Worm (Caenorhabditis elegans) whole organism, L1 larva: Measurements from ENCODE around the gene ctf-4.

ENCODE experiments used
- C04F5.9 ChIP-seq: sonication (generic microtip); optimal IDR thresholded peaks from 2 replicates; lab custom pipeline; 2016; ENCODE audit warnings: missing genetic modification characterization, missing compliant biosample characterization
- C16A3.4 ChIP-seq: fragments of 150-350 bp; optimal IDR thresholded peaks from 2 replicates; lab custom pipeline; 2014; ENCODE audit warnings: missing biosample characterization, missing genetic modification characterization
- C34B4.2 ChIP-seq: sonication (generic microtip); optimal IDR thresholded peaks from 2 replicates; lab custom pipeline; 2017; ENCODE audit warnings: mild to moderate bottlenecking, missing genetic modification characterization, missing compliant biosample characterization
- F16B12.6 ChIP-seq: fragments of 150-350 bp; optimal IDR thresholded peaks from 2 replicates; lab custom pipeline; 2014; ENCODE audit warnings: missing biosample characterization, missing genetic modification characterization
- Y116A8C.19 ChIP-seq: sonication (generic microtip); optimal IDR thresholded peaks from 2 replicates; lab custom pipeline; 2016; ENCODE audit warnings: missing compliant biosample characterization, missing genetic modification characterization, borderline replicate concordance
- alr-1 ChIP-seq: fragments of 200-800 bp; sonication (Bioruptor generic); optimal IDR thresholded peaks from 2 replicates; lab custom pipeline; 2018; ENCODE audit warnings: borderline replicate concordance, mild to moderate bottlenecking, missing genetic modification characterization, missing compliant biosample characterization
- aly-2 ChIP-seq: fragments of 150-350 bp; optimal IDR thresholded peaks from 2 replicates; lab custom pipeline; 2014; ENCODE audit warnings: missing biosample characterization, missing genetic modification characterization
- blmp-1 ChIP-seq: fragments of 150-350 bp; optimal IDR thresholded peaks from 2 replicates; lab custom pipeline; 2014; ENCODE audit warnings: missing biosample characterization, missing genetic modification characterization
- ceh-63 ChIP-seq: fragments of 200-800 bp; sonication (Bioruptor generic); optimal IDR thresholded peaks from 2 replicates; lab custom pipeline; 2018; ENCODE audit warnings: mild to moderate bottlenecking, missing genetic modification characterization, missing compliant biosample characterization
- ceh-82 ChIP-seq, 3 experiments: fragments of 150-350 bp in 1 of 3; sonication (generic microtip) in 2 of 3; optimal IDR thresholded peaks; 2 replicates each; lab custom pipeline; 2014 to 2017; ENCODE audit warnings: missing biosample characterization in 3 of 3, missing genetic modification characterization in 3 of 3
- ceh-90 ChIP-seq: sonication (generic microtip); optimal IDR thresholded peaks from 2 replicates; lab custom pipeline; 2016; ENCODE audit warnings: missing genetic modification characterization, missing compliant biosample characterization
- ces-1 ChIP-seq: fragments of 150-350 bp; optimal IDR thresholded peaks from 2 replicates; lab custom pipeline; 2014; ENCODE audit warnings: missing biosample characterization, missing genetic modification reagents, missing genetic modification characterization
- dsc-1 ChIP-seq: sonication (generic microtip); optimal IDR thresholded peaks from 2 replicates; lab custom pipeline; 2016; ENCODE audit warnings: mild to moderate bottlenecking, missing genetic modification characterization, missing compliant biosample characterization
- efl-1 ChIP-seq, 4 experiments: fragments of 150-350 bp; optimal IDR thresholded peaks in 3 of 4; peaks in 1 of 4; 1 replicate in 1 of 4; 2 replicates in 3 of 4; lab custom pipeline; 2014; ENCODE audit warnings: missing biosample characterization in 2 of 4, missing genetic modification characterization in 2 of 4, missing genetic modification reagents in 2 of 4
- efl-3 ChIP-seq: fragments of 200-800 bp; sonication (Bioruptor generic); optimal IDR thresholded peaks from 2 replicates; lab custom pipeline; 2018; ENCODE audit warnings: mild to moderate bottlenecking, missing genetic modification characterization, missing compliant biosample characterization
- egl-13 ChIP-seq: sonication (generic microtip); optimal IDR thresholded peaks from 2 replicates; lab custom pipeline; 2016; ENCODE audit warnings: missing genotype, missing genetic modification reagents, missing genetic modification characterization, missing compliant biosample characterization
- egl-27 ChIP-seq, 2 experiments: fragments of 150-350 bp in 1 of 2; sonication (generic microtip); optimal IDR thresholded peaks; 3 replicates each; lab custom pipeline; 2017 to 2018; ENCODE audit warnings: missing biosample characterization in 2 of 2, missing genetic modification characterization in 2 of 2, missing genetic modification reagents in 2 of 2
- elt-3 ChIP-seq, 6 experiments: fragments of 150-350 bp in 1 of 6; sonication (generic microtip); optimal IDR thresholded peaks; 2 replicates each; lab custom pipeline; 2017 to 2018; ENCODE audit warnings: missing biosample characterization in 6 of 6, missing genetic modification characterization in 6 of 6, inconsistent platforms in 1 of 6
- ets-5 ChIP-seq: fragments of 200-800 bp; sonication (Bioruptor generic); IDR thresholded peaks from 2 replicates; pipeline ENCODE4 v1.3.6; 2022; ENCODE audit warnings: missing genetic modification characterization, missing compliant biosample characterization
- fkh-4 ChIP-seq: sonication (generic microtip); optimal IDR thresholded peaks from 2 replicates; lab custom pipeline; 2016; ENCODE audit warnings: missing compliant biosample characterization, missing genetic modification characterization, borderline replicate concordance
- fkh-8 ChIP-seq: sonication (generic microtip); optimal IDR thresholded peaks from 2 replicates; lab custom pipeline; 2016; ENCODE audit warnings: mild to moderate bottlenecking, missing genetic modification characterization, missing compliant biosample characterization
- fos-1 ChIP-seq: fragments of 150-350 bp; optimal IDR thresholded peaks from 2 replicates; lab custom pipeline; 2014; ENCODE audit warnings: missing biosample characterization, missing genetic modification characterization
- hlh-17 ChIP-seq: fragments of 200-800 bp; sonication (Bioruptor generic); optimal IDR thresholded peaks from 2 replicates; lab custom pipeline; 2018; ENCODE audit warnings: missing genetic modification characterization, mild to moderate bottlenecking, missing compliant biosample characterization, moderate library complexity, borderline replicate concordance
- hlh-4 ChIP-seq: sonication (generic microtip); optimal IDR thresholded peaks from 2 replicates; lab custom pipeline; 2016; ENCODE audit warnings: mild to moderate bottlenecking, missing genetic modification characterization, missing compliant biosample characterization
- hpl-2 ChIP-seq: fragments of 150-350 bp; optimal IDR thresholded peaks from 2 replicates; lab custom pipeline; 2014; ENCODE audit warnings: missing biosample characterization, missing genetic modification reagents, missing genetic modification characterization
- jun-1 ChIP-seq: fragments of 150-350 bp; optimal IDR thresholded peaks from 2 replicates; lab custom pipeline; 2014; ENCODE audit warnings: missing biosample characterization, missing genetic modification reagents, missing genetic modification characterization
- lin-14 ChIP-seq: fragments of 200-800 bp; sonication (Bioruptor generic); optimal IDR thresholded peaks from 2 replicates; lab custom pipeline; 2018; ENCODE audit warnings: mild to moderate bottlenecking, missing genetic modification characterization, moderate library complexity, missing compliant biosample characterization
- lin-15B ChIP-seq: fragments of 150-350 bp; sonication (generic microtip); optimal IDR thresholded peaks from 3 replicates; lab custom pipeline; 2014; ENCODE audit warnings: missing biosample characterization, missing genetic modification characterization
- lin-35 ChIP-seq, 2 experiments: fragments of 150-350 bp; optimal IDR thresholded peaks; 2 replicates each; lab custom pipeline; 2014; ENCODE audit warnings: missing biosample characterization in 2 of 2, missing genetic modification characterization in 2 of 2, missing genetic modification reagents in 2 of 2
- lin-39 ChIP-seq: fragments of 150-350 bp; optimal IDR thresholded peaks from 2 replicates; lab custom pipeline; 2014; ENCODE audit warnings: missing biosample characterization, missing genetic modification reagents, missing genetic modification characterization
- lir-3 ChIP-seq: sonication (generic microtip); optimal IDR thresholded peaks from 2 replicates; lab custom pipeline; 2016; ENCODE audit warnings: mild to moderate bottlenecking, missing genetic modification characterization, moderate library complexity, missing compliant biosample characterization; ENCODE audit not compliant: poor library complexity
- mdl-1 ChIP-seq, 2 experiments: fragments of 150-350 bp; optimal IDR thresholded peaks; 2 replicates each; lab custom pipeline; 2014 to 2017; ENCODE audit warnings: missing biosample characterization in 2 of 2, missing genetic modification characterization in 2 of 2, inconsistent platforms in 1 of 2
- mef-2 ChIP-seq: fragments of 150-350 bp; optimal IDR thresholded peaks from 2 replicates; lab custom pipeline; 2014; ENCODE audit warnings: missing biosample characterization, missing genetic modification characterization
- nhr-12 ChIP-seq: sonication (generic microtip); optimal IDR thresholded peaks from 2 replicates; lab custom pipeline; 2017; ENCODE audit warnings: missing biosample characterization, missing genetic modification characterization
- nhr-19 ChIP-seq: fragments of 200-800 bp; sonication (Bioruptor generic); conservative IDR thresholded peaks from 2 replicates; pipeline ENCODE4 v1.3.6; 2022; ENCODE audit warnings: missing genetic modification characterization, missing compliant biosample characterization
- nhr-20 ChIP-seq: sonication (generic microtip); optimal IDR thresholded peaks from 2 replicates; lab custom pipeline; 2016; ENCODE audit warnings: mild to moderate bottlenecking, missing genetic modification characterization, missing compliant biosample characterization
- nhr-237 ChIP-seq: fragments of 150-350 bp; optimal IDR thresholded peaks from 2 replicates; lab custom pipeline; 2014; ENCODE audit warnings: missing biosample characterization, missing genetic modification characterization
- nhr-28 ChIP-seq: fragments of 150-350 bp; optimal IDR thresholded peaks from 2 replicates; lab custom pipeline; 2014; ENCODE audit warnings: missing biosample characterization, missing genetic modification characterization
- nhr-76 ChIP-seq: sonication (generic microtip); optimal IDR thresholded peaks from 2 replicates; lab custom pipeline; 2017; ENCODE audit warnings: missing biosample characterization, missing genetic modification characterization
- nhr-84 ChIP-seq: sonication (generic microtip); optimal IDR thresholded peaks from 2 replicates; lab custom pipeline; 2017; ENCODE audit warnings: missing biosample characterization, missing genetic modification characterization
- nhr-85 ChIP-seq: sonication (generic microtip); peaks from one replicate; lab custom pipeline; 2016; ENCODE audit warnings: missing genetic modification characterization, inconsistent platforms, missing compliant biosample characterization
- pag-3 ChIP-seq: sonication (generic microtip); optimal IDR thresholded peaks from 2 replicates; lab custom pipeline; 2017; ENCODE audit warnings: missing genetic modification characterization, mild to moderate bottlenecking, missing compliant biosample characterization, antibody characterized with exemption, borderline replicate concordance; ENCODE audit not compliant: insufficient read depth
- pax-3 ChIP-seq: fragments of 200-800 bp; sonication (Bioruptor generic); optimal IDR thresholded peaks from 2 replicates; lab custom pipeline; 2018; ENCODE audit warnings: mild to moderate bottlenecking, missing genetic modification characterization, moderate library complexity, missing compliant biosample characterization
- rnt-1 ChIP-seq: sonication (generic microtip); optimal IDR thresholded peaks from 2 replicates; lab custom pipeline; 2016; ENCODE audit warnings: mild to moderate bottlenecking, missing genetic modification characterization, moderate library complexity, missing compliant biosample characterization
- sptf-1 ChIP-seq: fragments of 150-350 bp; optimal IDR thresholded peaks from 2 replicates; lab custom pipeline; 2014; ENCODE audit warnings: missing biosample characterization, missing genetic modification characterization
- sup-37 ChIP-seq: fragments of 200-800 bp; sonication (Bioruptor generic); optimal IDR thresholded peaks from 2 replicates; lab custom pipeline; 2018; ENCODE audit warnings: mild to moderate bottlenecking, missing genetic modification characterization, missing compliant biosample characterization
- unc-30 ChIP-seq: sonication (generic microtip); optimal IDR thresholded peaks from 2 replicates; lab custom pipeline; 2017; ENCODE audit warnings: missing biosample characterization, missing genetic modification characterization
- unc-62 ChIP-seq: fragments of 150-350 bp; optimal IDR thresholded peaks from 2 replicates; lab custom pipeline; 2014; ENCODE audit warnings: missing biosample characterization, missing genetic modification reagents, missing genetic modification characterization
- zag-1 ChIP-seq: fragments of 150-350 bp; optimal IDR thresholded peaks from 2 replicates; lab custom pipeline; 2014; ENCODE audit warnings: missing biosample characterization, missing genetic modification characterization
- zip-4 ChIP-seq: fragments of 200-800 bp; sonication (Bioruptor generic); optimal IDR thresholded peaks from 2 replicates; lab custom pipeline; 2018; ENCODE audit warnings: mild to moderate bottlenecking, missing genetic modification characterization, moderate library complexity, missing compliant biosample characterization
- ztf-11 ChIP-seq, 2 experiments: sonication (generic microtip); optimal IDR thresholded peaks; 2 replicates each; lab custom pipeline; 2016 to 2017; ENCODE audit warnings: missing genetic modification characterization in 2 of 2, missing biosample characterization in 1 of 2, missing compliant biosample characterization in 1 of 2
- ztf-4 ChIP-seq: fragments of 150-350 bp; optimal IDR thresholded peaks from 2 replicates; lab custom pipeline; 2014; ENCODE audit warnings: missing biosample characterization, missing genetic modification characterization

ctf-4 gene

DNA sequence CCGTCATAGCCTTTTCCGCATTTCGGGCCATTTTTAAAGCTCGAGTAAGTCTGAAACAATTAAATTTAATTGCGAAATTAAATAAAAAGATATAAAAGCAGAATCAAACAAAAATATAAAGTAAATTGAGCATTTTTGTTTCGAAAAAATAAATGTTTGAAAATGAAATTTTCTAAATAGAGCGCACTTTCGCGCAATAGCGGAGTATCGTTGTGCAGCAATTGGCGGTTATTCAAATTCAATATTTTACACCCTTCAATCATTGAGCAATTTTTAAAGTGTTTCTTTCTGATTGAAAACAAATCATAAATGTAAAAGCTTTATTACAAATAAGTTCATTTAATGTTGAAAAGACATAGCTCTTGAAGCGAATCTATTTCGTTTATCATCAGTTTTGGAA, 35.3 kb upstream of the ctf-4 start, which contains the start of gene isy-1:
Gene isy-1 (minus strand): TSS at position 50 of the 400 bp plus-strand sequence.
- TF ChIP-seq unc-30 (tag; lab: Kevin White, UChicago) (no peak), lin-39 (tag; lab: Kevin White, UChicago) (no peak), lir-3 (tag; lab: Kevin White, UChicago) (peak; percentile 29), rnt-1 (tag; lab: Kevin White, UChicago) (peak; percentile 69), lin-14 (GFP tag; lab: Kevin White, UChicago) (peak; percentile 76), zip-4 (GFP tag; lab: Kevin White, UChicago) (no peak), lin-35 (GFP tag; optimal IDR thresholded peaks at IDR 0.05; lab: Kevin White, UChicago) (peak; percentile 97 to 98), F16B12.6 (tag; lab: Kevin White, UChicago) (peak; percentile 30), nhr-85 (peak; percentile 65), ztf-11 (tag; optimal IDR thresholded peaks at IDR 0.05; lab: Kevin White, UChicago) (no peak), ceh-82 (tag; optimal IDR thresholded peaks at IDR 0.05; lab: Kevin White, UChicago) (peak; percentile 37 to 75 (median 71)), sup-37 (no peak), C34B4.2 (no peak), hpl-2 (no peak), ztf-4 (no peak), fos-1 (tag; lab: Kevin White, UChicago) (peak; percentile 51), zag-1 (tag; lab: Kevin White, UChicago) (no peak), jun-1 (tag; lab: Kevin White, UChicago) (peak; percentile 23), mdl-1 (tag; optimal IDR thresholded peaks at IDR 0.05; lab: Kevin White, UChicago) (peak in 1 of 2 experiments; percentile 53), egl-27 (tag; optimal IDR thresholded peaks at IDR 0.05; lab: Kevin White, UChicago) (no peak), fkh-4 (tag; lab: Kevin White, UChicago) (no peak), ceh-63 (GFP tag; lab: Kevin White, UChicago) (no peak), alr-1 (no peak), lin-15B (tag; lab: Kevin White, UChicago) (peak; percentile 91), nhr-76 (tag; lab: Kevin White, UChicago) (no peak), efl-3 (GFP tag; lab: Kevin White, UChicago) (no peak), nhr-237 (tag; lab: Kevin White, UChicago) (no peak), blmp-1 (tag; lab: Kevin White, UChicago) (peak; percentile 93), nhr-28 (tag; lab: Kevin White, UChicago) (no peak), ceh-90 (tag; lab: Kevin White, UChicago) (no peak), efl-1 (optimal IDR thresholded peaks at IDR 0.05; lab: Kevin White, UChicago) (peak; percentile 90 to 96), efl-1 (GFP tag; optimal IDR thresholded peaks at IDR 0.05 in 1 of 2; lab: Kevin White, UChicago) (peak; percentile 95 to 99), C04F5.9 (tag; lab: Kevin White, UChicago) (no peak), ces-1 (GFP tag; lab: Kevin White, UChicago) (no peak), nhr-19 (GFP tag; lab: Robert Waterston, UW) (peak; percentile 73), mef-2 (no peak), nhr-12 (tag; lab: Kevin White, UChicago) (no peak), unc-62 (GFP tag; lab: Kevin White, UChicago) (no peak), aly-2 (tag; lab: Kevin White, UChicago) (no peak), Y116A8C.19 (no peak), nhr-20 (tag; lab: Kevin White, UChicago) (peak; percentile 74), fkh-8 (tag; lab: Kevin White, UChicago) (peak; percentile 61), elt-3 (tag; optimal IDR thresholded peaks at IDR 0.05; lab: Kevin White, UChicago) (peak in 2 of 6 experiments; percentile 31 to 59), pax-3 (tag; lab: Kevin White, UChicago) (peak; percentile 24), dsc-1 (peak; percentile 60), pag-3 (tag; lab: Kevin White, UChicago) (no peak), ets-5 (GFP tag; lab: Robert Waterston, UW) (no peak), C16A3.4 (peak; percentile 87), egl-13 (tag; lab: Kevin White, UChicago) (peak; percentile 25), hlh-17 (GFP tag; lab: Kevin White, UChicago) (no peak), hlh-4 (tag; lab: Kevin White, UChicago) (no peak), sptf-1 (no peak), nhr-84 (tag; lab: Kevin White, UChicago) (no peak)
